Fruit fly (Drosophila melanogaster) whole organism, prepupa: ENCODE data around the gene Mst84Db.
A peak's percentile ranks its signal among the peaks of the same experiment; 100 is the strongest.

Experiments
- Blimp-1 ChIP-seq: fragments of 200-800 bp; sonication (Bioruptor generic); optimal IDR thresholded peaks from 3 replicates; lab custom pipeline; 2017; ENCODE audit warnings: missing biosample characterization, missing genetic modification characterization, mild to moderate bottlenecking, moderate library complexity, missing genetic modification reagents
- CG10631 ChIP-seq: fragments of 200-800 bp; sonication (Bioruptor generic); optimal IDR thresholded peaks from 2 replicates; lab custom pipeline; 2016; ENCODE audit warnings: missing biosample characterization, missing genetic modification characterization
- CG10669 ChIP-seq: fragments of 200-800 bp; sonication (Bioruptor generic); optimal IDR thresholded peaks from 3 replicates; lab custom pipeline; 2018; ENCODE audit warnings: missing biosample characterization, mild to moderate bottlenecking, missing genetic modification characterization, moderate library complexity
- CG11294 ChIP-seq: fragments of 200-800 bp; sonication (Bioruptor generic); IDR thresholded peaks from 2 replicates; pipeline ENCODE4 v1.3.6; 2022; ENCODE audit warnings: missing biosample characterization, missing genetic modification characterization
- CG11762 ChIP-seq: fragments of 200-800 bp; sonication (Bioruptor generic); optimal IDR thresholded peaks from 3 replicates; lab custom pipeline; 2016; ENCODE audit warnings: missing biosample characterization, missing genetic modification characterization; ENCODE audit not compliant: insufficient read depth
- CG11902 ChIP-seq: fragments of 200-800 bp; sonication (Bioruptor generic); optimal IDR thresholded peaks from 3 replicates; lab custom pipeline; 2016; ENCODE audit warnings: missing biosample characterization, missing genetic modification characterization
- CG15336 ChIP-seq: fragments of 200-800 bp; sonication (Bioruptor generic); IDR thresholded peaks from 2 replicates; pipeline ENCODE4 v1.3.6; 2022; ENCODE audit warnings: missing biosample characterization, missing genetic modification characterization
- CG1621 ChIP-seq: fragments of 200-800 bp; sonication (Bioruptor generic); optimal IDR thresholded peaks from 3 replicates; lab custom pipeline; 2018; ENCODE audit warnings: missing biosample characterization, mild to moderate bottlenecking, missing genetic modification characterization
- CG16779 ChIP-seq: fragments of 200-800 bp; sonication (Bioruptor generic); optimal IDR thresholded peaks from 3 replicates; lab custom pipeline; 2017; ENCODE audit warnings: missing biosample characterization, mild to moderate bottlenecking, missing genetic modification characterization
- CG31627 ChIP-seq: fragments of 200-800 bp; sonication (Bioruptor generic); optimal IDR thresholded peaks from 3 replicates; lab custom pipeline; 2016; ENCODE audit warnings: missing biosample characterization, missing genetic modification characterization
- CG32006 ChIP-seq: fragments of 200-800 bp; sonication (Bioruptor generic); optimal IDR thresholded peaks from 3 replicates; lab custom pipeline; 2017; ENCODE audit warnings: missing biosample characterization, mild to moderate bottlenecking, missing genetic modification characterization
- CG3919 ChIP-seq: fragments of 200-800 bp; sonication (Bioruptor generic); optimal IDR thresholded peaks from 3 replicates; lab custom pipeline; 2016; ENCODE audit warnings: missing biosample characterization, missing genetic modification characterization
- CG4318 ChIP-seq: fragments of 200-800 bp; sonication (Bioruptor generic); optimal IDR thresholded peaks from 3 replicates; lab custom pipeline; 2017; ENCODE audit warnings: missing biosample characterization, mild to moderate bottlenecking, missing genetic modification characterization
- CG6163 ChIP-seq: fragments of 200-800 bp; sonication (Bioruptor generic); IDR thresholded peaks from 3 replicates; pipeline ENCODE4 v1.3.6; 2022; ENCODE audit warnings: missing biosample characterization, missing genetic modification characterization
- CG6276 ChIP-seq: fragments of 200-800 bp; sonication (Bioruptor generic); optimal IDR thresholded peaks from 2 replicates; lab custom pipeline; 2017; ENCODE audit warnings: missing biosample characterization, mild to moderate bottlenecking, missing genetic modification characterization
- CG6792 ChIP-seq: fragments of 200-800 bp; sonication (Bioruptor generic); optimal IDR thresholded peaks from 3 replicates; lab custom pipeline; 2016; ENCODE audit warnings: missing biosample characterization, missing genetic modification characterization
- CG6808 ChIP-seq: fragments of 200-800 bp; sonication (Bioruptor generic); optimal IDR thresholded peaks from 3 replicates; lab custom pipeline; 2017; ENCODE audit warnings: missing biosample characterization, missing genetic modification characterization, mild to moderate bottlenecking, moderate library complexity, missing genetic modification reagents
- CG6854 ChIP-seq: fragments of 200-800 bp; sonication (Bioruptor generic); optimal IDR thresholded peaks from 2 replicates; lab custom pipeline; 2017; ENCODE audit warnings: missing biosample characterization, mild to moderate bottlenecking, missing genetic modification characterization
- CG7368 ChIP-seq: fragments of 200-800 bp; sonication (Bioruptor generic); optimal IDR thresholded peaks from 3 replicates; lab custom pipeline; 2016; ENCODE audit warnings: missing biosample characterization, missing genetic modification characterization
- CG8119 ChIP-seq: fragments of 200-800 bp; sonication (Bioruptor generic); IDR thresholded peaks from 3 replicates; pipeline ENCODE4 v1.3.6; 2022; ENCODE audit warnings: missing biosample characterization, missing genetic modification characterization
- CG8319 ChIP-seq: fragments of 200-800 bp; sonication (Bioruptor generic); optimal IDR thresholded peaks from 3 replicates; lab custom pipeline; 2016; ENCODE audit warnings: missing biosample characterization, missing genetic modification characterization
- CG8632 ChIP-seq: fragments of 200-800 bp; sonication (Bioruptor generic); optimal IDR thresholded peaks from 3 replicates; lab custom pipeline; 2016; ENCODE audit warnings: missing biosample characterization, missing genetic modification characterization
- CG9139 ChIP-seq: fragments of 200-800 bp; sonication (Bioruptor generic); optimal IDR thresholded peaks from 3 replicates; lab custom pipeline; 2017; ENCODE audit warnings: missing biosample characterization, mild to moderate bottlenecking, missing genetic modification characterization
- Eip78C ChIP-seq: fragments of 200-800 bp; sonication (Bioruptor generic); peaks from one replicate; lab custom pipeline; 2016; ENCODE audit warnings: missing biosample characterization, missing genetic modification characterization
- Eip93F ChIP-seq: fragments of 200-800 bp; sonication (Bioruptor generic); optimal IDR thresholded peaks from 2 replicates; lab custom pipeline; 2016; ENCODE audit warnings: missing biosample characterization, mild to moderate bottlenecking, missing genetic modification characterization
- Ets21C ChIP-seq: fragments of 200-800 bp; sonication (Bioruptor generic); optimal IDR thresholded peaks from 3 replicates; lab custom pipeline; 2016; ENCODE audit warnings: missing biosample characterization, missing genetic modification characterization
- Ets96B ChIP-seq: fragments of 200-800 bp; optimal IDR thresholded peaks from 2 replicates; lab custom pipeline; 2019; ENCODE audit warnings: missing biosample characterization, mild to moderate bottlenecking, missing genetic modification characterization, moderate library complexity
- Gug ChIP-seq: fragments of 200-800 bp; sonication (Bioruptor generic); IDR thresholded peaks from 2 replicates; pipeline ENCODE4 v1.3.6; 2022; ENCODE audit warnings: missing biosample characterization, missing genetic modification characterization
- Hr38 ChIP-seq: sonication (Bioruptor generic); optimal IDR thresholded peaks from 2 replicates; lab custom pipeline; 2016; ENCODE audit warnings: missing biosample characterization, missing genetic modification characterization
- Hr39 ChIP-seq: fragments of 200-800 bp; sonication (Bioruptor generic); optimal IDR thresholded peaks from 2 replicates; lab custom pipeline; 2016; ENCODE audit warnings: missing biosample characterization, missing genetic modification characterization
- Hr4 ChIP-seq: fragments of 200-800 bp; sonication (Bioruptor generic); optimal IDR thresholded peaks from 3 replicates; lab custom pipeline; 2016; ENCODE audit warnings: missing biosample characterization, missing genetic modification characterization
- Lpt ChIP-seq: fragments of 200-800 bp; sonication (Bioruptor generic); optimal IDR thresholded peaks from 3 replicates; lab custom pipeline; 2016; ENCODE audit warnings: missing biosample characterization, missing genetic modification characterization
- Met ChIP-seq: fragments of 200-800 bp; sonication (Bioruptor generic); optimal IDR thresholded peaks from 3 replicates; lab custom pipeline; 2016; ENCODE audit warnings: missing biosample characterization, missing genetic modification characterization
- OdsH ChIP-seq: fragments of 200-800 bp; sonication (Bioruptor generic); optimal IDR thresholded peaks from 3 replicates; lab custom pipeline; 2016; ENCODE audit warnings: missing biosample characterization, missing genetic modification characterization
- Smox ChIP-seq: fragments of 200-800 bp; sonication (Bioruptor generic); optimal IDR thresholded peaks from 3 replicates; lab custom pipeline; 2016; ENCODE audit warnings: missing biosample characterization, missing genetic modification characterization
- Sox14 ChIP-seq: fragments of 200-800 bp; sonication (Bioruptor generic); optimal IDR thresholded peaks from 3 replicates; lab custom pipeline; 2016; ENCODE audit warnings: missing biosample characterization, missing genetic modification characterization
- Sox15 ChIP-seq: fragments of 200-800 bp; sonication (Bioruptor generic); optimal IDR thresholded peaks from 3 replicates; lab custom pipeline; 2016; ENCODE audit warnings: missing biosample characterization, missing genetic modification characterization
- achi ChIP-seq: fragments of 200-800 bp; sonication (Bioruptor generic); optimal IDR thresholded peaks from 3 replicates; lab custom pipeline; 2016; ENCODE audit warnings: missing biosample characterization, missing genetic modification characterization
- cyc ChIP-seq: fragments of 200-800 bp; sonication (Bioruptor generic); optimal IDR thresholded peaks from 3 replicates; lab custom pipeline; 2016; ENCODE audit warnings: missing biosample characterization, missing genetic modification characterization
- dac ChIP-seq: fragments of 200-800 bp; sonication (Bioruptor generic); optimal IDR thresholded peaks from 2 replicates; lab custom pipeline; 2017; ENCODE audit warnings: missing biosample characterization, mild to moderate bottlenecking, missing genetic modification characterization
- dsx ChIP-seq: fragments of 200-800 bp; optimal IDR thresholded peaks from 3 replicates; lab custom pipeline; 2019; ENCODE audit warnings: missing biosample characterization, mild to moderate bottlenecking, missing genetic modification characterization, moderate library complexity; ENCODE audit not compliant: poor library complexity, severe bottlenecking
- esn ChIP-seq: fragments of 200-800 bp; sonication (Bioruptor generic); optimal IDR thresholded peaks from 2 replicates; lab custom pipeline; 2016; ENCODE audit warnings: missing biosample characterization, mild to moderate bottlenecking, missing genetic modification characterization, moderate library complexity
- fd59A ChIP-seq: fragments of 200-800 bp; sonication (Bioruptor generic); optimal IDR thresholded peaks from 2 replicates; lab custom pipeline; 2017; ENCODE audit warnings: missing biosample characterization, mild to moderate bottlenecking, missing genetic modification characterization, missing genetic modification reagents
- fd85E ChIP-seq: fragments of 200-800 bp; sonication (Bioruptor generic); optimal IDR thresholded peaks from 3 replicates; lab custom pipeline; 2016; ENCODE audit warnings: missing biosample characterization, missing genetic modification characterization
- lz ChIP-seq: fragments of 200-800 bp; sonication (Bioruptor generic); optimal IDR thresholded peaks from 3 replicates; lab custom pipeline; 2016; ENCODE audit warnings: missing biosample characterization, missing genetic modification characterization
- net ChIP-seq: fragments of 200-800 bp; sonication (Bioruptor generic); optimal IDR thresholded peaks from 3 replicates; lab custom pipeline; 2016; ENCODE audit warnings: missing biosample characterization, missing genetic modification characterization
- pdm3 ChIP-seq: fragments of 200-800 bp; sonication (Bioruptor generic); optimal IDR thresholded peaks from 3 replicates; lab custom pipeline; 2016; ENCODE audit warnings: missing biosample characterization, missing genetic modification characterization
- salr ChIP-seq, 2 experiments: fragments of 200-800 bp; sonication (Bioruptor generic); optimal IDR thresholded peaks; 3 replicates each; lab custom pipeline; 2016 to 2018; ENCODE audit warnings: missing biosample characterization in 2 of 2, missing genetic modification characterization in 2 of 2, mild to moderate bottlenecking in 1 of 2
- spab ChIP-seq: fragments of 200-800 bp; sonication (Bioruptor generic); optimal IDR thresholded peaks from 2 replicates; lab custom pipeline; 2017; ENCODE audit warnings: missing biosample characterization, mild to moderate bottlenecking, missing genetic modification characterization, missing genetic modification reagents
- ss ChIP-seq, 2 experiments: fragments of 200-800 bp; sonication (Bioruptor generic); optimal IDR thresholded peaks; 2 replicates in 1 of 2; 3 replicates in 1 of 2; lab custom pipeline; 2017 to 2018; ENCODE audit warnings: mild to moderate bottlenecking in 2 of 2, missing biosample characterization in 2 of 2, missing genetic modification characterization in 2 of 2, moderate library complexity in 1 of 2
- svp ChIP-seq: fragments of 200-800 bp; sonication (Bioruptor generic); peaks from one replicate; lab custom pipeline; 2016; ENCODE audit warnings: missing biosample characterization, missing genetic modification characterization
- topi ChIP-seq: fragments of 200-800 bp; sonication (Bioruptor generic); optimal IDR thresholded peaks from 3 replicates; lab custom pipeline; 2016; ENCODE audit warnings: missing biosample characterization, missing genetic modification characterization
- vri ChIP-seq: fragments of 200-800 bp; sonication (Bioruptor generic); optimal IDR thresholded peaks from 3 replicates; lab custom pipeline; 2016; ENCODE audit warnings: missing biosample characterization, mild to moderate bottlenecking, missing genetic modification characterization

Mst84Db gene

dm6 chr3R:7326200-7326599 lies 39.2 kb downstream of the Mst84Db start:
- TF ChIP-seq CG11762 (GFP tag; lab: Kevin White, UChicago) (no peak), CG4318 (GFP tag; lab: Kevin White, UChicago) (peak; percentile 9), CG11902 (GFP tag; lab: Kevin White, UChicago) (peak; percentile 23), Eip93F (GFP tag; lab: Kevin White, UChicago) (no peak), CG6854 (GFP tag; lab: Kevin White, UChicago) (no peak), lz (GFP tag; lab: Kevin White, UChicago) (peak; percentile 32), CG15336 (GFP tag; lab: Robert Waterston, UW) (no peak), CG8119 (GFP tag; lab: Robert Waterston, UW) (no peak), ss (GFP tag; optimal IDR thresholded peaks at IDR 0.05; lab: Kevin White, UChicago) (no peak), CG32006 (GFP tag; lab: Kevin White, UChicago) (peak; percentile 58), Hr39 (GFP tag; lab: Kevin White, UChicago) (peak; percentile 45), Smox (GFP tag; lab: Kevin White, UChicago) (peak; percentile 45), vri (GFP tag; lab: Kevin White, UChicago) (peak; percentile 21), Blimp-1 (no peak), achi (GFP tag; lab: Kevin White, UChicago) (peak; percentile 32), Hr38 (GFP tag; lab: Kevin White, UChicago) (no peak), CG16779 (tag; lab: Kevin White, UChicago) (no peak), dac (GFP tag; lab: Kevin White, UChicago) (no peak), net (GFP tag; lab: Kevin White, UChicago) (no peak), pdm3 (GFP tag; lab: Kevin White, UChicago) (peak; percentile 41), Ets21C (GFP tag; lab: Kevin White, UChicago) (no peak), CG9139 (no peak), Eip78C (peak; percentile 86), OdsH (GFP tag; lab: Kevin White, UChicago) (peak; percentile 48), fd59A (GFP tag; lab: Kevin White, UChicago) (no peak), Ets96B (peak; percentile 27), CG10669 (GFP tag; lab: Kevin White, UChicago) (peak; percentile 13), dsx (GFP tag; lab: Kevin White, UChicago) (no peak), Met (peak; percentile 64), CG10631 (GFP tag; lab: Kevin White, UChicago) (peak; percentile 39), fd85E (GFP tag; lab: Kevin White, UChicago) (no peak), Sox14 (peak; percentile 0), CG6808 (peak; percentile 35), Lpt (GFP tag; lab: Kevin White, UChicago) (peak; percentile 13), svp (peak; percentile 83), CG11294 (no peak), salr (GFP tag; optimal IDR thresholded peaks at IDR 0.05; lab: Kevin White, UChicago) (peak in 1 of 2 experiments; percentile 25), CG31627 (peak; percentile 31), CG3919 (GFP tag; lab: Kevin White, UChicago) (peak; percentile 28), CG7368 (GFP tag; lab: Kevin White, UChicago) (no peak), CG6163 (GFP tag; lab: Robert Waterston, UW) (no peak), CG6276 (no peak), CG8632 (GFP tag; lab: Kevin White, UChicago) (no peak), Hr4 (no peak), Gug (no peak), esn (GFP tag; lab: Kevin White, UChicago) (peak; percentile 66), CG8319 (GFP tag; lab: Kevin White, UChicago) (no peak), Sox15 (no peak), CG6792 (GFP tag; lab: Kevin White, UChicago) (peak; percentile 35), cyc (GFP tag; lab: Kevin White, UChicago) (peak; percentile 26), spab (peak; percentile 22), CG1621 (tag; lab: Kevin White, UChicago) (no peak), topi (GFP tag; lab: Kevin White, UChicago) (peak; percentile 45)
